Fruit fly (Drosophila melanogaster) whole organism, embryonic: ENCODE results near the gene rdog.
A peak's percentile ranks its signal among the peaks of the same experiment; 100 is the strongest.

ENCODE experiments used
- Abd-B ChIP-seq: fragments of 200-800 bp; sonication (Bioruptor generic); optimal IDR thresholded peaks from 2 replicates; lab custom pipeline; 2018; ENCODE audit warnings: missing biosample characterization, mild to moderate bottlenecking, missing genetic modification characterization, moderate library complexity
- Antp ChIP-seq: fragments of 200-800 bp; sonication (Bioruptor generic); optimal IDR thresholded peaks from 3 replicates; lab custom pipeline; 2016; ENCODE audit warnings: missing biosample characterization, missing genetic modification characterization
- Atf-2 ChIP-seq: fragments of 200-800 bp; sonication (Bioruptor generic); optimal IDR thresholded peaks from 2 replicates; lab custom pipeline; 2016; ENCODE audit warnings: missing biosample characterization, missing genetic modification characterization
- Atf3 ChIP-seq: fragments of 200-800 bp; sonication (Bioruptor generic); optimal IDR thresholded peaks from 3 replicates; lab custom pipeline; 2016; ENCODE audit warnings: missing biosample characterization, missing genetic modification characterization
- Blimp-1 ChIP-seq: fragments of 200-800 bp; sonication (Bioruptor generic); optimal IDR thresholded peaks from 3 replicates; lab custom pipeline; 2018; ENCODE audit warnings: missing biosample characterization, missing genetic modification characterization, mild to moderate bottlenecking, moderate library complexity, missing genetic modification reagents
- CG10274 ChIP-seq: fragments of 200-800 bp; sonication (Bioruptor generic); optimal IDR thresholded peaks from 3 replicates; lab custom pipeline; 2017; ENCODE audit warnings: missing biosample characterization, mild to moderate bottlenecking, missing genetic modification characterization
- CG10959 ChIP-seq: fragments of 200-800 bp; sonication (Bioruptor generic); IDR thresholded peaks from 2 replicates; pipeline ENCODE4 v1.3.6; 2022; ENCODE audit warnings: missing biosample characterization, missing genetic modification characterization
- CG10979 ChIP-seq: fragments of 200-800 bp; sonication (Bioruptor generic); optimal IDR thresholded peaks from 2 replicates; lab custom pipeline; 2018; ENCODE audit warnings: missing biosample characterization, mild to moderate bottlenecking, missing genetic modification characterization, moderate library complexity
- CG13123 ChIP-seq: fragments of 200-800 bp; sonication (Bioruptor generic); optimal IDR thresholded peaks from 2 replicates; lab custom pipeline; 2016; ENCODE audit warnings: missing biosample characterization, missing genetic modification characterization
- CG15269 ChIP-seq: fragments of 200-800 bp; sonication (Bioruptor generic); optimal IDR thresholded peaks from 2 replicates; lab custom pipeline; 2018; ENCODE audit warnings: missing biosample characterization, mild to moderate bottlenecking, missing genetic modification characterization, moderate library complexity
- CG1603 ChIP-seq: fragments of 200-800 bp; sonication (Bioruptor generic); optimal IDR thresholded peaks from 2 replicates; lab custom pipeline; 2019; ENCODE audit warnings: missing biosample characterization, mild to moderate bottlenecking, missing genetic modification characterization, moderate library complexity
- CG16779 ChIP-seq: fragments of 200-800 bp; sonication (Bioruptor generic); IDR thresholded peaks from 2 replicates; pipeline ENCODE4 v1.3.6; 2022; ENCODE audit warnings: missing biosample characterization, missing genetic modification characterization
- CG16863 ChIP-seq: fragments of 200-800 bp; sonication (Bioruptor generic); optimal IDR thresholded peaks from 3 replicates; lab custom pipeline; 2016; ENCODE audit warnings: missing biosample characterization, missing genetic modification characterization
- CG17359 ChIP-seq: fragments of 200-800 bp; sonication (Bioruptor generic); optimal IDR thresholded peaks from 3 replicates; lab custom pipeline; 2018; ENCODE audit warnings: missing biosample characterization, mild to moderate bottlenecking, missing genetic modification characterization, moderate library complexity
- CG17829 ChIP-seq: fragments of 200-800 bp; optimal IDR thresholded peaks from 2 replicates; lab custom pipeline; 2019; ENCODE audit warnings: missing biosample characterization, mild to moderate bottlenecking, missing genetic modification characterization, moderate library complexity
- CG18262 ChIP-seq: fragments of 200-800 bp; optimal IDR thresholded peaks from 3 replicates; lab custom pipeline; 2019; ENCODE audit warnings: missing biosample characterization, mild to moderate bottlenecking, missing genetic modification characterization, moderate library complexity
- CG18764 ChIP-seq: fragments of 200-800 bp; sonication (Bioruptor generic); optimal IDR thresholded peaks from 3 replicates; lab custom pipeline; 2016; ENCODE audit warnings: missing biosample characterization, missing genetic modification characterization
- CG2712 ChIP-seq: fragments of 200-800 bp; optimal IDR thresholded peaks from 3 replicates; lab custom pipeline; 2019; ENCODE audit warnings: missing biosample characterization, mild to moderate bottlenecking, missing genetic modification characterization, moderate library complexity
- CG3065 ChIP-seq: fragments of 200-800 bp; sonication (Bioruptor generic); optimal IDR thresholded peaks from 2 replicates; lab custom pipeline; 2016; ENCODE audit warnings: missing biosample characterization, missing genetic modification characterization
- CG3847 ChIP-seq: fragments of 200-800 bp; sonication (Bioruptor generic); IDR thresholded peaks from 2 replicates; pipeline ENCODE4 v1.3.6; 2022; ENCODE audit warnings: missing biosample characterization, missing genetic modification characterization
- CG4282 ChIP-seq: fragments of 200-800 bp; sonication (Bioruptor generic); optimal IDR thresholded peaks from 2 replicates; lab custom pipeline; 2016; ENCODE audit warnings: missing biosample characterization, missing genetic modification characterization
- CG5180 ChIP-seq: fragments of 200-800 bp; sonication (Bioruptor generic); optimal IDR thresholded peaks from 3 replicates; lab custom pipeline; 2017; ENCODE audit warnings: missing biosample characterization, missing genetic modification characterization, mild to moderate bottlenecking, moderate library complexity, missing genetic modification reagents
- CG8388 ChIP-seq: fragments of 200-800 bp; sonication (Bioruptor generic); optimal IDR thresholded peaks from 2 replicates; lab custom pipeline; 2019; ENCODE audit warnings: missing biosample characterization, mild to moderate bottlenecking, missing genetic modification characterization, moderate library complexity
- CG9932 ChIP-seq: fragments of 200-800 bp; sonication (Bioruptor generic); IDR thresholded peaks from 2 replicates; pipeline ENCODE4 v1.3.6; 2022; ENCODE audit warnings: missing biosample characterization, missing genetic modification characterization
- CTCF ChIP-seq: fragments of 200-800 bp; sonication (Bioruptor generic); optimal IDR thresholded peaks from 2 replicates; lab custom pipeline; 2017; ENCODE audit warnings: missing biosample characterization, mild to moderate bottlenecking, missing genetic modification characterization, moderate library complexity
- D ChIP-seq, 2 experiments: fragments of 200-800 bp in 1 of 2; fragments of >200 bp in 1 of 2; sonication (Bioruptor generic) in 1 of 2; optimal IDR thresholded peaks; 2 replicates in 1 of 2; 3 replicates in 1 of 2; lab custom pipeline; 2017; ENCODE audit warnings: mild to moderate bottlenecking in 1 of 2, missing biosample characterization in 1 of 2, missing genetic modification characterization in 1 of 2, missing genetic modification reagents in 1 of 2
- Dad ChIP-seq: fragments of 200-800 bp; sonication (Bioruptor generic); optimal IDR thresholded peaks from 3 replicates; lab custom pipeline; 2016; ENCODE audit warnings: missing biosample characterization, missing genetic modification characterization
- Hr3 ChIP-seq: fragments of 200-800 bp; sonication (Bioruptor generic); optimal IDR thresholded peaks from 3 replicates; lab custom pipeline; 2016; ENCODE audit warnings: missing biosample characterization, missing genetic modification characterization
- Lpt ChIP-seq: fragments of >200 bp; optimal IDR thresholded peaks from 2 replicates; lab custom pipeline; 2018; ENCODE audit warnings: missing biosample characterization, missing genetic modification characterization
- NK7.1 ChIP-seq: fragments of 200-800 bp; sonication (Bioruptor generic); optimal IDR thresholded peaks from 3 replicates; lab custom pipeline; 2016; ENCODE audit warnings: missing biosample characterization, missing genetic modification characterization
- Nf-YB ChIP-seq: fragments of 200-800 bp; sonication (Bioruptor generic); optimal IDR thresholded peaks from 3 replicates; lab custom pipeline; 2019; ENCODE audit warnings: missing biosample characterization, mild to moderate bottlenecking, missing genetic modification characterization, moderate library complexity
- NfI ChIP-seq: fragments of 200-800 bp; sonication (Bioruptor generic); optimal IDR thresholded peaks from 3 replicates; lab custom pipeline; 2018; ENCODE audit warnings: missing biosample characterization, mild to moderate bottlenecking, missing genetic modification characterization, moderate library complexity
- Pdp1 ChIP-seq, 2 experiments: fragments of 200-800 bp; sonication (Bioruptor generic); optimal IDR thresholded peaks; 3 replicates each; lab custom pipeline; 2016; ENCODE audit warnings: missing biosample characterization in 2 of 2, missing genetic modification characterization in 2 of 2, mild to moderate bottlenecking in 1 of 2, moderate library complexity in 1 of 2
- Stat92E ChIP-seq, 3 experiments: fragments of >200 bp in 2 of 3; fragments of 200-800 bp in 1 of 3; sonication (Bioruptor generic) in 1 of 3; optimal IDR thresholded peaks; 2 replicates each; lab custom pipeline; 2017 to 2019; ENCODE audit warnings: missing biosample characterization in 3 of 3, missing genetic modification characterization in 3 of 3, mild to moderate bottlenecking in 1 of 3, moderate library complexity in 1 of 3
- ash1 ChIP-seq: fragments of 200-800 bp; sonication (Bioruptor generic); optimal IDR thresholded peaks from 2 replicates; lab custom pipeline; 2018; ENCODE audit warnings: missing biosample characterization, mild to moderate bottlenecking, missing genetic modification characterization
- ato ChIP-seq: fragments of 200-800 bp; sonication (Bioruptor generic); IDR thresholded peaks from 2 replicates; pipeline ENCODE4 v1.3.6; 2022; ENCODE audit warnings: missing biosample characterization, missing genetic modification characterization; ENCODE audit not compliant: partially characterized antibody
- br ChIP-seq: fragments of >200 bp; optimal IDR thresholded peaks from 2 replicates; lab custom pipeline; 2017
- caup ChIP-seq: fragments of 200-800 bp; sonication (Bioruptor generic); optimal IDR thresholded peaks from 3 replicates; lab custom pipeline; 2017; ENCODE audit warnings: missing biosample characterization, mild to moderate bottlenecking, missing genetic modification characterization, moderate library complexity; ENCODE audit not compliant: severe bottlenecking
- ci ChIP-seq: fragments of 200-800 bp; sonication (Bioruptor generic); IDR thresholded peaks from 3 replicates; pipeline ENCODE4 v1.3.6; 2022; ENCODE audit warnings: missing biosample characterization, missing genetic modification characterization
- corto ChIP-seq: fragments of 200-800 bp; sonication (Bioruptor generic); optimal IDR thresholded peaks from 2 replicates; lab custom pipeline; 2016; ENCODE audit warnings: missing biosample characterization, mild to moderate bottlenecking, missing genetic modification characterization, moderate library complexity
- dmrt11E ChIP-seq: fragments of 200-800 bp; sonication (Bioruptor generic); optimal IDR thresholded peaks from 3 replicates; lab custom pipeline; 2018; ENCODE audit warnings: missing biosample characterization, mild to moderate bottlenecking, missing genetic modification characterization, moderate library complexity
- gt ChIP-seq: fragments of 200-800 bp; sonication (Bioruptor generic); IDR thresholded peaks from 2 replicates; pipeline ENCODE4 v1.3.6; 2022; ENCODE audit warnings: missing biosample characterization, missing genetic modification characterization
- jing ChIP-seq: fragments of 200-800 bp; sonication (Bioruptor generic); optimal IDR thresholded peaks from 2 replicates; lab custom pipeline; 2018; ENCODE audit warnings: missing biosample characterization, mild to moderate bottlenecking, missing genetic modification characterization
- ken ChIP-seq: fragments of 200-800 bp; sonication (Bioruptor generic); IDR thresholded peaks from 3 replicates; pipeline ENCODE4 v1.3.6; 2022; ENCODE audit warnings: missing biosample characterization, missing genetic modification characterization
- mirr ChIP-seq: fragments of 200-800 bp; sonication (Bioruptor generic); optimal IDR thresholded peaks from 3 replicates; lab custom pipeline; 2018; ENCODE audit warnings: missing biosample characterization, mild to moderate bottlenecking, missing genetic modification characterization
- peb ChIP-seq: fragments of 200-800 bp; sonication (Bioruptor generic); IDR thresholded peaks from 2 replicates; pipeline ENCODE4 v1.3.6; 2022; ENCODE audit warnings: missing biosample characterization, missing genetic modification characterization
- pnt ChIP-seq: fragments of 200-800 bp; sonication (Bioruptor generic); optimal IDR thresholded peaks from 3 replicates; lab custom pipeline; 2016; ENCODE audit warnings: missing biosample characterization, missing genetic modification characterization
- stc ChIP-seq: fragments of 200-800 bp; sonication (Bioruptor generic); IDR thresholded peaks from 2 replicates; pipeline ENCODE4 v1.3.6; 2022; ENCODE audit warnings: missing biosample characterization, missing genetic modification characterization
- sug ChIP-seq: fragments of 200-800 bp; optimal IDR thresholded peaks from 2 replicates; lab custom pipeline; 2019; ENCODE audit warnings: missing biosample characterization, mild to moderate bottlenecking, missing genetic modification characterization, moderate library complexity
- ttk ChIP-seq: fragments of 200-800 bp; sonication (Bioruptor generic); IDR thresholded peaks from 2 replicates; pipeline ENCODE4 v2.1.2; 2022; ENCODE audit warnings: missing biosample characterization, missing genetic modification characterization
- unpg ChIP-seq: fragments of 200-800 bp; sonication (Bioruptor generic); optimal IDR thresholded peaks from 3 replicates; lab custom pipeline; 2018; ENCODE audit warnings: missing biosample characterization, mild to moderate bottlenecking, missing genetic modification characterization, moderate library complexity

rdog gene

dm6 chr3R:29148072-29148471 is 9.8 kb upstream of the rdog start, which contains the start of the genes CG11882 and Pglym78:
TSS of gene CG11882 (minus strand) at chr3R:29148172.
TSS of gene Pglym78 (plus strand) at chr3R:29148248.
- TF ChIP-seq caup (GFP tag; lab: Kevin White, UChicago) = peak; percentile 44
- peak; percentile 78 for TF ChIP-seq Antp (GFP tag; lab: Kevin White, UChicago)
- TF ChIP-seq Pdp1 (GFP tag; optimal IDR thresholded peaks at IDR 0.05; lab: Kevin White, UChicago) = peak; percentile 40 to 60
- TF ChIP-seq Lpt (GFP tag; lab: Kevin White, UChicago) = no peak
- TF ChIP-seq CG5180 (GFP tag; lab: Kevin White, UChicago) = no peak
- TF ChIP-seq stc (GFP tag; lab: Robert Waterston, UW) = peak; percentile 51; the same call in 1 of the 2 replicates
- TF ChIP-seq br (lab: Kevin White, UChicago) = no peak
- TF ChIP-seq Nf-YB = peak; percentile 40
- peak; percentile 34 for TF ChIP-seq mirr
- TF ChIP-seq CG1603 (tag; lab: Kevin White, UChicago) = peak; percentile 91
- TF ChIP-seq ken (GFP tag; lab: Robert Waterston, UW) = 0 out of 3 replicates have a peak, but pooled peaks have one; percentile 64
- no peak for TF ChIP-seq CG10959 (GFP tag; lab: Robert Waterston, UW)
- TF ChIP-seq CG18764 (GFP tag; lab: Kevin White, UChicago) = peak; percentile 25
- TF ChIP-seq D (optimal IDR thresholded peaks at IDR 0.05; lab: Kevin White, UChicago) = peak; percentile 77
- TF ChIP-seq D (GFP tag; optimal IDR thresholded peaks at IDR 0.05; lab: Kevin White, UChicago) = no peak
- TF ChIP-seq CG9932 (GFP tag; lab: Robert Waterston, UW) = peak; percentile 66
- no peak for TF ChIP-seq CG15269
- TF ChIP-seq NK7.1 = no peak
- peak; percentile 48 for TF ChIP-seq Dad (GFP tag; lab: Kevin White, UChicago)
- TF ChIP-seq ash1 (GFP tag; lab: Kevin White, UChicago) = no peak
- TF ChIP-seq CG16779 (GFP tag; lab: Robert Waterston, UW) = no peak
- peak; percentile 6 for TF ChIP-seq CG17359 (tag; lab: Kevin White, UChicago)
- no peak for TF ChIP-seq Blimp-1 (GFP tag; lab: Kevin White, UChicago)
- peak; percentile 39 for TF ChIP-seq NfI (GFP tag; lab: Kevin White, UChicago)
- no peak for TF ChIP-seq CG18262 (tag; lab: Kevin White, UChicago)
- TF ChIP-seq CG2712 (tag; lab: Kevin White, UChicago) = peak; percentile 54
- no peak for TF ChIP-seq dmrt11E (tag; lab: Kevin White, UChicago)
- no peak for TF ChIP-seq jing (GFP tag; lab: Kevin White, UChicago)
- peak; percentile 81 for TF ChIP-seq Hr3
- no peak for TF ChIP-seq Atf-2 (GFP tag; lab: Kevin White, UChicago)
- TF ChIP-seq pnt (GFP tag; lab: Kevin White, UChicago) = peak; percentile 32
- no peak for TF ChIP-seq CG10274 (GFP tag; lab: Kevin White, UChicago)
- peak; percentile 73 for TF ChIP-seq sug
- TF ChIP-seq CG8388 (GFP tag; lab: Kevin White, UChicago) = no peak
- peak; percentile 47 for TF ChIP-seq CG4282 (GFP tag; lab: Kevin White, UChicago)
- peak; percentile 23 for TF ChIP-seq CTCF
- TF ChIP-seq Abd-B (GFP tag; lab: Kevin White, UChicago) = no peak
- no peak for TF ChIP-seq Atf3
- TF ChIP-seq CG10979 (tag; lab: Kevin White, UChicago) = no peak
- peak; percentile 25 for TF ChIP-seq CG16863
- peak; percentile 90 for TF ChIP-seq CG3847 (GFP tag; lab: Robert Waterston, UW)
- no peak for TF ChIP-seq corto (GFP tag; lab: Kevin White, UChicago)
- TF ChIP-seq CG17829 = peak; percentile 17
- no peak for TF ChIP-seq gt (GFP tag; lab: Robert Waterston, UW)
- peak; percentile 83 for TF ChIP-seq ci
- TF ChIP-seq Stat92E (GFP tag; optimal IDR thresholded peaks at IDR 0.05; lab: Kevin White, UChicago) = no peak
- no peak for TF ChIP-seq CG13123 (GFP tag; lab: Kevin White, UChicago)
- TF ChIP-seq unpg (GFP tag; lab: Kevin White, UChicago) = no peak
- 0 out of 2 replicates have a peak, but pooled peaks have one; percentile 20 for TF ChIP-seq peb (GFP tag; lab: Robert Waterston, UW)
- peak; percentile 72 for TF ChIP-seq ato (GFP tag; lab: Robert Waterston, UW)
- peak; percentile 64 for TF ChIP-seq ttk (GFP tag; lab: Robert Waterston, UW)
- peak; percentile 27 for TF ChIP-seq CG3065 (GFP tag; lab: Kevin White, UChicago)
